Worm (Caenorhabditis elegans) whole organism, L4 larva: ENCODE measurements around the gene F53B3.3.
A peak's percentile ranks its signal among the peaks of the same experiment; 100 is the strongest.

Experiments
- F10B5.3 ChIP-seq: sonication (generic microtip); optimal IDR thresholded peaks from 2 replicates; lab custom pipeline; 2016; ENCODE audit warnings: mild to moderate bottlenecking, missing genetic modification characterization, missing compliant biosample characterization
- F49E8.2 ChIP-seq: sonication (generic microtip); optimal IDR thresholded peaks from 2 replicates; lab custom pipeline; 2016; ENCODE audit warnings: missing compliant biosample characterization, mild to moderate bottlenecking, missing genetic modification characterization, borderline replicate concordance
- T20F7.1 ChIP-seq: fragments of 200-800 bp; sonication (Bioruptor generic); optimal IDR thresholded peaks from 2 replicates; lab custom pipeline; 2018; ENCODE audit warnings: mild to moderate bottlenecking, missing genetic modification characterization, missing compliant biosample characterization
- T26A8.4 ChIP-seq: fragments of 200-800 bp; sonication (Bioruptor generic); IDR thresholded peaks from 2 replicates; pipeline ENCODE4 v1.3.6; 2022; ENCODE audit warnings: missing genetic modification characterization, missing compliant biosample characterization
- Y48G9A.11 ChIP-seq: fragments of 200-800 bp; sonication (Bioruptor generic); IDR thresholded peaks from 2 replicates; pipeline ENCODE4 v1.3.6; 2022; ENCODE audit warnings: missing genetic modification reagents, missing genetic modification characterization, missing compliant biosample characterization
- aha-1 ChIP-seq: fragments of 150-350 bp; peaks from one replicate; lab custom pipeline; 2014; ENCODE audit warnings: missing biosample characterization, missing genetic modification characterization
- aly-2 ChIP-seq: sonication (generic microtip); optimal IDR thresholded peaks from 2 replicates; lab custom pipeline; 2018; ENCODE audit warnings: missing biosample characterization, missing genetic modification characterization
- ceh-20 ChIP-seq: fragments of 200-800 bp; sonication (Bioruptor generic); IDR thresholded peaks from 2 replicates; pipeline ENCODE4 v1.3.6; 2022; ENCODE audit warnings: missing genetic modification reagents, missing genetic modification characterization, missing compliant biosample characterization
- ceh-82 ChIP-seq: sonication (generic microtip); optimal IDR thresholded peaks from 2 replicates; lab custom pipeline; 2017; ENCODE audit warnings: missing biosample characterization, missing genetic modification characterization
- daf-16 ChIP-seq, 3 experiments: sonication (generic microtip); optimal IDR thresholded peaks; 2 replicates each; lab custom pipeline; 2016 to 2017; ENCODE audit warnings: missing genetic modification characterization in 3 of 3, missing genetic modification reagents in 3 of 3, mild to moderate bottlenecking in 2 of 3, missing compliant biosample characterization in 2 of 3, missing biosample characterization in 1 of 3, moderate library complexity in 1 of 3
- daf-8 ChIP-seq: fragments of 200-800 bp; sonication (Bioruptor generic); IDR thresholded peaks from 2 replicates; pipeline ENCODE4 v1.3.6; 2022; ENCODE audit warnings: missing genetic modification characterization, missing compliant biosample characterization
- dmd-6 ChIP-seq: fragments of 200-800 bp; sonication (Bioruptor generic); IDR thresholded peaks from 2 replicates; pipeline ENCODE4 v1.3.6; 2022; ENCODE audit warnings: missing genetic modification reagents, missing genetic modification characterization, missing compliant biosample characterization
- dmd-8 ChIP-seq: fragments of 200-800 bp; sonication (Bioruptor generic); IDR thresholded peaks from 2 replicates; pipeline ENCODE4 v1.3.6; 2022; ENCODE audit warnings: missing genetic modification characterization, missing compliant biosample characterization
- dmd-9 ChIP-seq: fragments of 200-800 bp; sonication (Bioruptor generic); IDR thresholded peaks from 2 replicates; pipeline ENCODE4 v1.3.6; 2022; ENCODE audit warnings: missing genetic modification reagents, missing genetic modification characterization, missing compliant biosample characterization
- duxl-1 ChIP-seq: sonication (generic microtip); optimal IDR thresholded peaks from 2 replicates; lab custom pipeline; 2016; ENCODE audit warnings: mild to moderate bottlenecking, missing genetic modification characterization, moderate library complexity, missing compliant biosample characterization; ENCODE audit not compliant: poor library complexity
- fkh-10 ChIP-seq: fragments of 150-350 bp; optimal IDR thresholded peaks from 2 replicates; lab custom pipeline; 2014; ENCODE audit warnings: missing biosample characterization, missing genetic modification reagents, missing genetic modification characterization
- gei-8 ChIP-seq: fragments of 200-800 bp; sonication (Bioruptor generic); optimal IDR thresholded peaks from 2 replicates; lab custom pipeline; 2018; ENCODE audit warnings: mild to moderate bottlenecking, missing genetic modification characterization, missing compliant biosample characterization
- hif-1 ChIP-seq, 2 experiments: sonication (generic microtip); optimal IDR thresholded peaks; 2 replicates each; lab custom pipeline; 2016 to 2017; ENCODE audit warnings: missing compliant biosample characterization in 2 of 2, missing genetic modification characterization in 2 of 2, missing genetic modification reagents in 2 of 2, missing genotype in 2 of 2, mild to moderate bottlenecking in 1 of 2
- hlh-11 ChIP-seq: fragments of 200-800 bp; sonication (Bioruptor generic); optimal IDR thresholded peaks from 2 replicates; lab custom pipeline; 2018; ENCODE audit warnings: mild to moderate bottlenecking, missing genetic modification characterization, missing compliant biosample characterization
- hlh-30 ChIP-seq: sonication (generic microtip); optimal IDR thresholded peaks from 2 replicates; lab custom pipeline; 2017; ENCODE audit warnings: antibody characterized with exemption, mild to moderate bottlenecking, missing genetic modification characterization, missing compliant biosample characterization; ENCODE audit not compliant: insufficient read depth
- hmg-1.1 ChIP-seq: fragments of 200-800 bp; sonication (Bioruptor generic); IDR thresholded peaks from 2 replicates; pipeline ENCODE4 v1.3.6; 2022; ENCODE audit warnings: missing genetic modification reagents, missing genetic modification characterization, missing compliant biosample characterization
- lin-1 ChIP-seq: fragments of 200-800 bp; sonication (Bioruptor generic); IDR thresholded peaks from 2 replicates; pipeline ENCODE4 v1.3.6; 2022; ENCODE audit warnings: missing genetic modification reagents, missing genetic modification characterization, missing compliant biosample characterization
- lin-15B ChIP-seq: fragments of 150-350 bp; sonication (generic microtip); optimal IDR thresholded peaks from 3 replicates; lab custom pipeline; 2014; ENCODE audit warnings: missing biosample characterization, missing genetic modification characterization
- lsy-2 ChIP-seq, 2 experiments: fragments of 150-350 bp in 1 of 2; sonication (generic microtip) in 1 of 2; optimal IDR thresholded peaks; 2 replicates each; lab custom pipeline; 2014 to 2017; ENCODE audit warnings: missing biosample characterization in 2 of 2, missing genetic modification characterization in 2 of 2
- madf-9 ChIP-seq: fragments of 200-800 bp; sonication (Bioruptor generic); conservative IDR thresholded peaks from 2 replicates; pipeline ENCODE4 v1.3.6; 2022; ENCODE audit warnings: missing genetic modification reagents, missing genetic modification characterization, missing compliant biosample characterization
- mdl-1 ChIP-seq, 2 experiments: fragments of 150-350 bp in 1 of 2; sonication (generic microtip) in 1 of 2; optimal IDR thresholded peaks; 2 replicates each; lab custom pipeline; 2014 to 2017; ENCODE audit warnings: missing biosample characterization in 2 of 2, missing genetic modification characterization in 2 of 2
- mep-1 ChIP-seq: fragments of 150-350 bp; sonication (generic microtip); optimal IDR thresholded peaks from 3 replicates; lab custom pipeline; 2014; ENCODE audit warnings: missing biosample characterization, missing genetic modification characterization
- nhr-11 ChIP-seq: fragments of 150-350 bp; optimal IDR thresholded peaks from 2 replicates; lab custom pipeline; 2014; ENCODE audit warnings: missing biosample characterization, missing genetic modification characterization
- nhr-111 ChIP-seq: fragments of 200-800 bp; sonication (Bioruptor generic); optimal IDR thresholded peaks from 2 replicates; lab custom pipeline; 2018; ENCODE audit warnings: mild to moderate bottlenecking, missing genetic modification characterization, missing compliant biosample characterization
- nhr-237 ChIP-seq: sonication (generic microtip); optimal IDR thresholded peaks from 2 replicates; lab custom pipeline; 2017; ENCODE audit warnings: missing biosample characterization, missing genetic modification characterization
- nhr-42 ChIP-seq: fragments of 200-800 bp; sonication (Bioruptor generic); IDR thresholded peaks from 2 replicates; pipeline ENCODE4 v1.3.6; 2022; ENCODE audit warnings: missing genetic modification characterization, missing compliant biosample characterization
- nhr-48 ChIP-seq: sonication (generic microtip); optimal IDR thresholded peaks from 2 replicates; lab custom pipeline; 2016; ENCODE audit warnings: mild to moderate bottlenecking, missing genetic modification characterization, missing compliant biosample characterization
- nhr-6 ChIP-seq: fragments of 150-350 bp; optimal IDR thresholded peaks from 2 replicates; lab custom pipeline; 2014; ENCODE audit warnings: missing biosample characterization, missing genetic modification characterization
- rbr-2 ChIP-seq: sonication (generic microtip); optimal IDR thresholded peaks from 2 replicates; lab custom pipeline; 2016; ENCODE audit warnings: missing genotype, missing genetic modification characterization, missing compliant biosample characterization
- snpc-1.2 ChIP-seq: fragments of 200-800 bp; sonication (Bioruptor generic); IDR thresholded peaks from 2 replicates; pipeline ENCODE4 v1.3.6; 2022; ENCODE audit warnings: missing genetic modification reagents, missing genetic modification characterization, missing compliant biosample characterization
- spr-3 ChIP-seq: fragments of 200-800 bp; sonication (Bioruptor generic); optimal IDR thresholded peaks from 2 replicates; lab custom pipeline; 2018; ENCODE audit warnings: mild to moderate bottlenecking, missing genetic modification characterization, missing compliant biosample characterization
- tra-1 ChIP-seq: fragments of 200-800 bp; sonication (Bioruptor generic); IDR thresholded peaks from 2 replicates; pipeline ENCODE4 v1.3.6; 2022; ENCODE audit warnings: missing genetic modification reagents, missing genetic modification characterization, missing compliant biosample characterization
- zfp-2 ChIP-seq: sonication (generic microtip); optimal IDR thresholded peaks from 2 replicates; lab custom pipeline; 2016; ENCODE audit warnings: mild to moderate bottlenecking, missing genetic modification characterization, missing compliant biosample characterization
- zfp-3 ChIP-seq: fragments of 200-800 bp; sonication (Bioruptor generic); conservative IDR thresholded peaks from 2 replicates; pipeline ENCODE4 v1.3.6; 2022; ENCODE audit warnings: missing genetic modification reagents, missing genetic modification characterization, missing compliant biosample characterization
- zip-2 ChIP-seq: fragments of 150-350 bp; optimal IDR thresholded peaks from 2 replicates; lab custom pipeline; 2014; ENCODE audit warnings: missing biosample characterization, missing genetic modification characterization
- ztf-11 ChIP-seq: fragments of 150-350 bp; optimal IDR thresholded peaks from 2 replicates; lab custom pipeline; 2014; ENCODE audit warnings: missing biosample characterization, missing genetic modification characterization

Gene F53B3.3

ce11 chrX:2891141-2891739, 20.3 kb upstream of the F53B3.3 start, which contains the start of gene B0410.3 (continued):
- TF ChIP-seq dmd-8 (no peak), zip-2 (tag; lab: Kevin White, UChicago) (no peak), daf-16 (GFP tag; optimal IDR thresholded peaks at IDR 0.05; lab: Kevin White, UChicago) (no peak), daf-16 (tag; optimal IDR thresholded peaks at IDR 0.05; lab: Kevin White, UChicago) (no peak), aha-1 (tag; lab: Kevin White, UChicago) (peak; percentile 95), rbr-2 (tag; lab: Kevin White, UChicago) (peak; percentile 43), ceh-82 (tag; lab: Kevin White, UChicago) (no peak), spr-3 (GFP tag; lab: Kevin White, UChicago) (no peak), lin-1 (GFP tag; lab: Robert Waterston, UW) (no peak), F10B5.3 (tag; lab: Kevin White, UChicago) (no peak), daf-8 (GFP tag; lab: Robert Waterston, UW) (no peak), nhr-237 (peak; percentile 30), gei-8 (GFP tag; lab: Kevin White, UChicago) (peak; percentile 17), hlh-11 (tag; lab: Kevin White, UChicago) (peak; percentile 74), madf-9 (GFP tag; lab: Robert Waterston, UW) (no peak), T20F7.1 (no peak), mep-1 (tag; lab: Kevin White, UChicago) (peak; percentile 21), nhr-111 (GFP tag; lab: Kevin White, UChicago) (no peak), dmd-6 (0 out of 2 replicates have a peak, but pooled peaks have one; percentile 21), ztf-11 (no peak)
- TF ChIP-seq, all 104 proteins: peak for 20

DNA sequence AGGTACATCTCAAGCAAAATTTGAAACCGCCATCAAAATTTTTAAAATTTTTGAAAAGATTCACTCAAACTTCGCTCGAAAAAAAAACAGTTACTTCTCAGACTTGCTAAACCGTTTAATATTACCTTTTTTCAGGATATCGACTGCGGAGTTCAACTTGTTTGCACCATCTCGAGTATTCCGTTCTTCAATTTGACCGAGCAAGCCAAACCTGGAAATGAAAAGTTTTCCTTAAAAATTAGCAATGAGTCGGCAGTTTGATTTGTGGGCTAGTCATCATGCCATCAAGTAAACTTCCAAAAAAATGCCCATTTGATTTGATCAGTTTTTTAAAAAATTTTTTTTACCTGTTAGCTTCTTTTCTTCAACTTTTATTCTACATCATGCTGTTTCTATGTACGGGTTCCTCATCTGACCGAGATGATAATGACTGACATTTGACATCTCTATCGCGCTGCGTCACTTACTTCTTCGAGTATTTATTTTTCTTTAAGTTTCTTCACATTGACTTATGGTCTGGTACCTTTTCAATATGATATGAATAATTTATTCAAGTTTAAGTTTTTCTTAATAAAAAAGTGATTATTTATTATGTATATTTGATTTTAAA, 19.2 kb upstream of the F53B3.3 start:
- 0 out of 2 replicates have a peak, but pooled peaks have one; percentile 48 for TF ChIP-seq ceh-20 (GFP tag; lab: Robert Waterston, UW)
- peak; percentile 21 for TF ChIP-seq hlh-30 (tag; lab: Kevin White, UChicago)
- TF ChIP-seq zfp-3 (GFP tag; lab: Robert Waterston, UW): peak; percentile 80
- TF ChIP-seq hmg-1.1 (GFP tag; lab: Robert Waterston, UW): no peak
- peak; percentile 65 for TF ChIP-seq aha-1 (tag; lab: Kevin White, UChicago)
- no peak for TF ChIP-seq mdl-1 (tag; optimal IDR thresholded peaks at IDR 0.05; lab: Kevin White, UChicago)
- TF ChIP-seq hif-1 (tag; optimal IDR thresholded peaks at IDR 0.05; lab: Kevin White, UChicago): peak in 1 of 2 experiments; percentile 4
- no peak for TF ChIP-seq nhr-42
- peak; percentile 80 for TF ChIP-seq T26A8.4 (GFP tag; lab: Robert Waterston, UW)
- TF ChIP-seq snpc-1.2 (GFP tag; lab: Robert Waterston, UW): no peak
- TF ChIP-seq nhr-48: peak; percentile 12
- peak; percentile 14; the same call in 1 of the 2 replicates for TF ChIP-seq tra-1 (GFP tag; lab: Robert Waterston, UW)
- peak; percentile 8 for TF ChIP-seq hlh-11 (tag; lab: Kevin White, UChicago)
- TF ChIP-seq fkh-10 (GFP tag; lab: Kevin White, UChicago): no peak
- TF ChIP-seq lin-15B (tag; lab: Kevin White, UChicago): no peak
- TF ChIP-seq dmd-6: peak; percentile 11; the same call in 1 of the 2 replicates
- no peak for TF ChIP-seq zfp-2 (tag; lab: Kevin White, UChicago)
- no peak for TF ChIP-seq daf-8 (GFP tag; lab: Robert Waterston, UW)
- no peak for TF ChIP-seq aly-2 (tag; lab: Kevin White, UChicago)
- TF ChIP-seq mep-1 (tag; lab: Kevin White, UChicago): peak; percentile 32
- no peak for TF ChIP-seq nhr-11 (tag; lab: Kevin White, UChicago)
- no peak for TF ChIP-seq F49E8.2 (tag; lab: Kevin White, UChicago)
- TF ChIP-seq duxl-1: peak; percentile 16
- TF ChIP-seq Y48G9A.11 (GFP tag; lab: Robert Waterston, UW): 0 out of 2 replicates have a peak, but pooled peaks have one; percentile 16
- no peak for TF ChIP-seq lsy-2 (tag; optimal IDR thresholded peaks at IDR 0.05; lab: Kevin White, UChicago)
- TF ChIP-seq dmd-9 (GFP tag; lab: Robert Waterston, UW): no peak
- TF ChIP-seq nhr-6 (tag; lab: Kevin White, UChicago): no peak
